Fruit fly (Drosophila melanogaster) whole organism, prepupa: ENCODE results near the gene Gr64d.

Experiments used
- Blimp-1 ChIP-seq: fragments of 200-800 bp; sonication (Bioruptor generic); optimal IDR thresholded peaks from 3 replicates; lab custom pipeline; 2017; ENCODE audit warnings: missing biosample characterization, missing genetic modification characterization, mild to moderate bottlenecking, moderate library complexity, missing genetic modification reagents
- CG31627 ChIP-seq: fragments of 200-800 bp; sonication (Bioruptor generic); optimal IDR thresholded peaks from 3 replicates; lab custom pipeline; 2016; ENCODE audit warnings: missing biosample characterization, missing genetic modification characterization
- CG6808 ChIP-seq: fragments of 200-800 bp; sonication (Bioruptor generic); optimal IDR thresholded peaks from 3 replicates; lab custom pipeline; 2017; ENCODE audit warnings: missing biosample characterization, missing genetic modification characterization, mild to moderate bottlenecking, moderate library complexity, missing genetic modification reagents
- CG6854 ChIP-seq: fragments of 200-800 bp; sonication (Bioruptor generic); optimal IDR thresholded peaks from 2 replicates; lab custom pipeline; 2017; ENCODE audit warnings: missing biosample characterization, mild to moderate bottlenecking, missing genetic modification characterization
- Ets96B ChIP-seq: fragments of 200-800 bp; optimal IDR thresholded peaks from 2 replicates; lab custom pipeline; 2019; ENCODE audit warnings: missing biosample characterization, mild to moderate bottlenecking, missing genetic modification characterization, moderate library complexity
- Gug ChIP-seq: fragments of 200-800 bp; sonication (Bioruptor generic); IDR thresholded peaks from 2 replicates; pipeline ENCODE4 v1.3.6; 2022; ENCODE audit warnings: missing biosample characterization, missing genetic modification characterization
- Hr38 ChIP-seq: sonication (Bioruptor generic); optimal IDR thresholded peaks from 2 replicates; lab custom pipeline; 2016; ENCODE audit warnings: missing biosample characterization, missing genetic modification characterization
- Met ChIP-seq: fragments of 200-800 bp; sonication (Bioruptor generic); optimal IDR thresholded peaks from 3 replicates; lab custom pipeline; 2016; ENCODE audit warnings: missing biosample characterization, missing genetic modification characterization
- acj6 ChIP-seq: fragments of 200-800 bp; sonication (Bioruptor generic); optimal IDR thresholded peaks from 3 replicates; lab custom pipeline; 2016; ENCODE audit warnings: missing biosample characterization, missing genetic modification characterization
- eg ChIP-seq: fragments of 200-800 bp; sonication (Bioruptor generic); IDR thresholded peaks from 3 replicates; pipeline ENCODE4 v1.3.6; 2022; ENCODE audit warnings: missing biosample characterization, missing genetic modification characterization
- ss ChIP-seq, 2 experiments: fragments of 200-800 bp; sonication (Bioruptor generic); optimal IDR thresholded peaks; 2 replicates in 1 of 2; 3 replicates in 1 of 2; lab custom pipeline; 2017 to 2018; ENCODE audit warnings: mild to moderate bottlenecking in 2 of 2, missing biosample characterization in 2 of 2, missing genetic modification characterization in 2 of 2, moderate library complexity in 1 of 2

DNA sequence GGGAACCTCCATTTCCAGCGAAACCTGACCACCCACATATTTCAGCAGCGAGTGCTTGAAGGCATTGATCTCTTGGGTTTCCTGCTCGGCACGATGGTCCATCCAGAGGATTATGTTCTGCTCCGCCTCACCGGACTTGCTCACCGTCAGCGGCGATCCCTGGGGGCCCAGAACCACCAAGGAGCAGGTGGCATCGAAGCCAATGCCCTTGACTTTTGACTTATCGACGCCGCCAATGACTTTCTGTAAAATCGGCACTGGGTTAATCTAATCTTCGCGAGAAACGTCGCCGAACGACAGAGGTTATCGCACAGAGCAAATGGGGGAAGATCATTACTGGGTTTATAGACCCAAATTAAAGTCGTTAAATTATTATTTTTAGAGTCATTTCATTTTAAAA lies 7.4 kb upstream of the Gr64d start:
- TF ChIP-seq Blimp-1 (GFP tag; lab: Kevin White, UChicago): no peak
- no peak for TF ChIP-seq Ets96B (tag; lab: Kevin White, UChicago)
- no peak for TF ChIP-seq Met
- TF ChIP-seq CG6854 (GFP tag; lab: Kevin White, UChicago): no peak
- no peak for TF ChIP-seq ss (GFP tag; optimal IDR thresholded peaks at IDR 0.05; lab: Kevin White, UChicago)
- TF ChIP-seq acj6 (GFP tag; lab: Kevin White, UChicago): no peak
- TF ChIP-seq eg: no peak
- TF ChIP-seq CG31627: no peak
- TF ChIP-seq Gug (GFP tag; lab: Robert Waterston, UW): no peak
- TF ChIP-seq CG6808 (GFP tag; lab: Kevin White, UChicago): no peak
- no peak for TF ChIP-seq Hr38 (GFP tag; lab: Kevin White, UChicago)
